Worm (Caenorhabditis elegans) whole organism, early embryonic: Measurements from ENCODE around the gene dnj-24.

Experiments used
- B0310.2 ChIP-seq: sonication (generic microtip); optimal IDR thresholded peaks from 2 replicates; lab custom pipeline; 2016; ENCODE audit warnings: mild to moderate bottlenecking, missing genetic modification characterization, missing compliant biosample characterization
- ama-1 ChIP-seq: fragments of 150-350 bp; optimal IDR thresholded peaks from 2 replicates; lab custom pipeline; 2014
- ceh-13 ChIP-seq: fragments of 200-800 bp; sonication (Bioruptor generic); optimal IDR thresholded peaks from 2 replicates; lab custom pipeline; 2018; ENCODE audit warnings: mild to moderate bottlenecking, missing genetic modification characterization, missing compliant biosample characterization
- ets-7 ChIP-seq: sonication (generic microtip); optimal IDR thresholded peaks from 2 replicates; lab custom pipeline; 2016; ENCODE audit warnings: missing genotype, missing genetic modification characterization, missing compliant biosample characterization
- flt-1 ChIP-seq: fragments of 200-800 bp; sonication (Bioruptor generic); IDR thresholded peaks from 2 replicates; pipeline ENCODE4 v1.3.6; 2022; ENCODE audit warnings: missing genetic modification characterization, missing compliant biosample characterization
- hmbx-1 ChIP-seq: sonication (generic microtip); optimal IDR thresholded peaks from 2 replicates; lab custom pipeline; 2016; ENCODE audit warnings: mild to moderate bottlenecking, missing genetic modification characterization, missing compliant biosample characterization
- hmg-4 ChIP-seq: fragments of 200-800 bp; sonication (Bioruptor generic); optimal IDR thresholded peaks from 2 replicates; lab custom pipeline; 2018; ENCODE audit warnings: mild to moderate bottlenecking, missing genetic modification characterization, missing compliant biosample characterization
- hnd-1 ChIP-seq: sonication (generic microtip); optimal IDR thresholded peaks from 2 replicates; lab custom pipeline; 2016; ENCODE audit warnings: missing genetic modification characterization, missing compliant biosample characterization
- pes-1 ChIP-seq: fragments of 200-800 bp; sonication (Bioruptor generic); IDR thresholded peaks from 2 replicates; pipeline ENCODE4 v1.3.6; 2022; ENCODE audit warnings: missing genetic modification reagents, missing genetic modification characterization, missing compliant biosample characterization
- scrt-1 ChIP-seq: fragments of 200-800 bp; sonication (Bioruptor generic); IDR thresholded peaks from 2 replicates; pipeline ENCODE4 v1.3.6; 2022; ENCODE audit warnings: missing genetic modification characterization, missing compliant biosample characterization
- sea-1 ChIP-seq: fragments of 200-800 bp; sonication (Bioruptor generic); conservative IDR thresholded peaks from 2 replicates; pipeline ENCODE4 v1.3.6; 2022; ENCODE audit warnings: missing genetic modification characterization, missing compliant biosample characterization
- tbx-11 ChIP-seq: fragments of 200-800 bp; sonication (Bioruptor generic); IDR thresholded peaks from 2 replicates; pipeline ENCODE4 v1.3.6; 2022; ENCODE audit warnings: missing genetic modification characterization, missing compliant biosample characterization
- tbx-37 ChIP-seq: fragments of 200-800 bp; sonication (Bioruptor generic); conservative IDR thresholded peaks from 2 replicates; pipeline ENCODE4 v1.3.6; 2022; ENCODE audit warnings: missing genetic modification reagents, missing genetic modification characterization, missing compliant biosample characterization
- tra-4 ChIP-seq: sonication (generic microtip); optimal IDR thresholded peaks from 2 replicates; lab custom pipeline; 2017; ENCODE audit warnings: missing genetic modification characterization, missing compliant biosample characterization

- TF ChIP-seq sea-1 (GFP tag; lab: Robert Waterston, UW) (no peak), tbx-11 (GFP tag; lab: Robert Waterston, UW) (no peak), hmbx-1 (tag; lab: Kevin White, UChicago) (no peak), tbx-37 (GFP tag; lab: Robert Waterston, UW) (no peak), B0310.2 (no peak), ama-1 (lab: Kevin White, UChicago) (no peak), scrt-1 (GFP tag; lab: Robert Waterston, UW) (no peak), ets-7 (tag; lab: Kevin White, UChicago) (no peak), tra-4 (no peak), ceh-13 (GFP tag; lab: Kevin White, UChicago) (no peak), pes-1 (GFP tag; lab: Robert Waterston, UW) (no peak), hnd-1 (tag; lab: Kevin White, UChicago) (no peak), hmg-4 (GFP tag; lab: Kevin White, UChicago) (no peak), flt-1 (no peak)
Observed at ce11 chrIII:5402419-5402818, 21.5 kb downstream of the dnj-24 start.
